Fruit fly (Drosophila melanogaster) whole organism, embryonic: Measurements from ENCODE around the gene CG14628.

Experiments used
- Abd-B ChIP-seq: fragments of 200-800 bp; sonication (Bioruptor generic); optimal IDR thresholded peaks from 2 replicates; lab custom pipeline; 2018; ENCODE audit warnings: missing biosample characterization, mild to moderate bottlenecking, missing genetic modification characterization, moderate library complexity
- CG1233 ChIP-seq: fragments of 200-800 bp; sonication (Bioruptor generic); optimal IDR thresholded peaks from 4 replicates; lab custom pipeline; 2018; ENCODE audit warnings: missing biosample characterization, mild to moderate bottlenecking, missing genetic modification characterization
- CG12744 ChIP-seq: fragments of 200-800 bp; sonication (Bioruptor generic); optimal IDR thresholded peaks from 2 replicates; lab custom pipeline; 2016; ENCODE audit warnings: missing biosample characterization, missing genetic modification characterization
- CG15479 ChIP-seq: fragments of 200-800 bp; sonication (Bioruptor generic); optimal IDR thresholded peaks from 3 replicates; lab custom pipeline; 2019; ENCODE audit warnings: missing biosample characterization, mild to moderate bottlenecking, missing genetic modification characterization, moderate library complexity
- CG1647 ChIP-seq: fragments of 200-800 bp; sonication (Bioruptor generic); optimal IDR thresholded peaks from 3 replicates; lab custom pipeline; 2016; ENCODE audit warnings: missing biosample characterization, missing genetic modification characterization
- CG16779 ChIP-seq: fragments of 200-800 bp; sonication (Bioruptor generic); IDR thresholded peaks from 2 replicates; pipeline ENCODE4 v1.3.6; 2022; ENCODE audit warnings: missing biosample characterization, missing genetic modification characterization
- CG16863 ChIP-seq: fragments of 200-800 bp; sonication (Bioruptor generic); optimal IDR thresholded peaks from 3 replicates; lab custom pipeline; 2016; ENCODE audit warnings: missing biosample characterization, missing genetic modification characterization
- CG17385 ChIP-seq: fragments of 200-800 bp; sonication (Bioruptor generic); optimal IDR thresholded peaks from 3 replicates; lab custom pipeline; 2018; ENCODE audit warnings: missing biosample characterization, mild to moderate bottlenecking, missing genetic modification characterization
- CG2120 ChIP-seq: fragments of 200-800 bp; sonication (Bioruptor generic); optimal IDR thresholded peaks from 3 replicates; lab custom pipeline; 2016; ENCODE audit warnings: missing biosample characterization, missing genetic modification characterization
- CG31441 ChIP-seq: fragments of 200-800 bp; sonication (Bioruptor generic); IDR thresholded peaks from 2 replicates; pipeline ENCODE4 v1.3.6; 2022; ENCODE audit warnings: missing biosample characterization, missing genetic modification characterization
- CG32767 ChIP-seq: fragments of 200-800 bp; sonication (Bioruptor generic); IDR thresholded peaks from 2 replicates; pipeline ENCODE4 v1.3.6; 2022; ENCODE audit warnings: missing biosample characterization, missing genetic modification characterization
- CG3726 ChIP-seq: fragments of 200-800 bp; sonication (Bioruptor generic); IDR thresholded peaks from 3 replicates; pipeline ENCODE4, ENCODE4 v1.3.6; 2022; ENCODE audit warnings: missing biosample characterization, missing genetic modification characterization
- CG8478 ChIP-seq: fragments of >200 bp; optimal IDR thresholded peaks from 2 replicates; lab custom pipeline; 2018
- D19A ChIP-seq: fragments of 200-800 bp; optimal IDR thresholded peaks from 3 replicates; lab custom pipeline; 2019; ENCODE audit warnings: missing biosample characterization, mild to moderate bottlenecking, missing genetic modification characterization, moderate library complexity
- Deaf1 ChIP-seq: fragments of 200-800 bp; optimal IDR thresholded peaks from 3 replicates; lab custom pipeline; 2019; ENCODE audit warnings: missing biosample characterization, mild to moderate bottlenecking, missing genetic modification characterization, moderate library complexity
- ERR ChIP-seq: fragments of 200-800 bp; sonication (Bioruptor generic); optimal IDR thresholded peaks from 2 replicates; lab custom pipeline; 2016; ENCODE audit warnings: missing biosample characterization, missing genetic modification characterization
- H15 ChIP-seq: fragments of 200-800 bp; sonication (Bioruptor generic); IDR thresholded peaks from 3 replicates; pipeline ENCODE4 v1.3.6; 2022; ENCODE audit warnings: missing biosample characterization, missing genetic modification characterization
- Hey ChIP-seq: fragments of 200-800 bp; sonication (Bioruptor generic); optimal IDR thresholded peaks from 3 replicates; lab custom pipeline; 2018; ENCODE audit warnings: missing biosample characterization, mild to moderate bottlenecking, missing genetic modification characterization
- Hsf ChIP-seq: fragments of 200-800 bp; sonication (Bioruptor generic); optimal IDR thresholded peaks from 3 replicates; lab custom pipeline; 2016; ENCODE audit warnings: missing biosample characterization, missing genetic modification characterization
- Kr ChIP-seq: fragments of 200-800 bp; sonication (Bioruptor generic); optimal IDR thresholded peaks from 2 replicates; lab custom pipeline; 2017; ENCODE audit warnings: missing biosample characterization, mild to moderate bottlenecking, missing genetic modification characterization
- MTF-1 ChIP-seq: fragments of 200-800 bp; sonication (Bioruptor generic); optimal IDR thresholded peaks from 2 replicates; lab custom pipeline; 2018; ENCODE audit warnings: missing biosample characterization, mild to moderate bottlenecking, missing genetic modification characterization, borderline replicate concordance
- Mrtf ChIP-seq: fragments of 200-800 bp; sonication (Bioruptor generic); IDR thresholded peaks from 3 replicates; pipeline ENCODE4 v1.3.6; 2022; ENCODE audit warnings: missing biosample characterization, missing genetic modification characterization
- Myb ChIP-seq: fragments of 200-800 bp; sonication (Bioruptor generic); optimal IDR thresholded peaks from 2 replicates; lab custom pipeline; 2016; ENCODE audit warnings: missing biosample characterization, missing genetic modification characterization
- Nf-YC ChIP-seq: fragments of 200-800 bp; optimal IDR thresholded peaks from 3 replicates; lab custom pipeline; 2019; ENCODE audit warnings: missing biosample characterization, mild to moderate bottlenecking, missing genetic modification characterization, moderate library complexity
- NfI ChIP-seq: fragments of 200-800 bp; sonication (Bioruptor generic); optimal IDR thresholded peaks from 3 replicates; lab custom pipeline; 2018; ENCODE audit warnings: missing biosample characterization, mild to moderate bottlenecking, missing genetic modification characterization, moderate library complexity
- Scr ChIP-seq: fragments of 200-800 bp; sonication (Bioruptor generic); IDR thresholded peaks from 2 replicates; pipeline ENCODE4 v1.3.6; 2022; ENCODE audit warnings: missing biosample characterization, missing genetic modification characterization; ENCODE audit not compliant: partially characterized antibody
- amos ChIP-seq: fragments of 200-800 bp; sonication (Bioruptor generic); IDR thresholded peaks from 2 replicates; pipeline ENCODE4 v1.3.6; 2022; ENCODE audit warnings: missing biosample characterization, missing genetic modification characterization; ENCODE audit not compliant: partially characterized antibody
- chif ChIP-seq, 2 experiments: fragments of 200-800 bp; sonication (Bioruptor generic); optimal IDR thresholded peaks; 3 replicates each; lab custom pipeline; 2016; ENCODE audit warnings: missing biosample characterization in 2 of 2, missing genetic modification characterization in 2 of 2
- chn ChIP-seq: fragments of 200-800 bp; sonication (Bioruptor generic); optimal IDR thresholded peaks from 2 replicates; lab custom pipeline; 2016; ENCODE audit warnings: missing biosample characterization, missing genetic modification characterization
- crol ChIP-seq: fragments of 200-800 bp; sonication (Bioruptor generic); IDR thresholded peaks from 2 replicates; pipeline ENCODE4 v1.3.6; 2022; ENCODE audit warnings: missing biosample characterization, missing genetic modification characterization
- dati ChIP-seq: fragments of 200-800 bp; sonication (Bioruptor generic); IDR thresholded peaks from 2 replicates; pipeline ENCODE4 v1.3.6; 2022; ENCODE audit warnings: missing biosample characterization, missing genetic modification characterization
- fru ChIP-seq: fragments of >200 bp; optimal IDR thresholded peaks from 2 replicates; lab custom pipeline; 2017
- ham ChIP-seq: fragments of 200-800 bp; sonication (Bioruptor generic); IDR thresholded peaks from 2 replicates; pipeline ENCODE4 v1.3.6; 2022; ENCODE audit warnings: missing biosample characterization, missing genetic modification characterization
- inv ChIP-seq: fragments of 200-800 bp; sonication (Bioruptor generic); IDR thresholded peaks from 2 replicates; pipeline ENCODE4 v1.3.6; 2022; ENCODE audit warnings: missing biosample characterization, missing genetic modification characterization; ENCODE audit not compliant: partially characterized antibody
- jumu ChIP-seq: fragments of 200-800 bp; sonication (Bioruptor generic); optimal IDR thresholded peaks from 3 replicates; lab custom pipeline; 2016; ENCODE audit warnings: missing biosample characterization, missing genetic modification characterization
- lov ChIP-seq, 2 experiments: fragments of 200-800 bp in 1 of 2; fragments of >200 bp in 1 of 2; sonication (Bioruptor generic) in 1 of 2; IDR thresholded peaks in 1 of 2; optimal IDR thresholded peaks in 1 of 2; 2 replicates in 1 of 2; 3 replicates in 1 of 2; pipeline versions ENCODE4 v1.3.6 to Lab custom; 2017 to 2022; ENCODE audit warnings: missing biosample characterization in 1 of 2, missing genetic modification characterization in 1 of 2
- nerfin-2 ChIP-seq: fragments of 200-800 bp; sonication (Bioruptor generic); IDR thresholded peaks from 2 replicates; pipeline ENCODE4 v1.3.6; 2022; ENCODE audit warnings: missing biosample characterization, missing genetic modification characterization; ENCODE audit not compliant: partially characterized antibody
- nmo ChIP-seq: fragments of 200-800 bp; sonication (Bioruptor generic); optimal IDR thresholded peaks from 2 replicates; lab custom pipeline; 2018; ENCODE audit warnings: missing biosample characterization, mild to moderate bottlenecking, missing genetic modification characterization, moderate library complexity
- pb ChIP-seq: fragments of 200-800 bp; sonication (Bioruptor generic); optimal IDR thresholded peaks from 3 replicates; lab custom pipeline; 2016; ENCODE audit warnings: missing biosample characterization, missing genetic modification characterization
- prd ChIP-seq, 3 experiments: fragments of >200 bp in 2 of 3; fragments of 200-800 bp in 1 of 3; sonication (Bioruptor generic) in 1 of 3; optimal IDR thresholded peaks in 2 of 3; IDR thresholded peaks in 1 of 3; 2 replicates in 2 of 3; 3 replicates in 1 of 3; pipeline versions ENCODE4 v1.3.6 to Lab custom; 2017 to 2022; ENCODE audit warnings: missing biosample characterization in 1 of 3, missing genetic modification characterization in 1 of 3
- pros ChIP-seq: fragments of 200-800 bp; sonication (Bioruptor generic); optimal IDR thresholded peaks from 3 replicates; lab custom pipeline; 2019; ENCODE audit warnings: missing biosample characterization, mild to moderate bottlenecking, missing genetic modification characterization, moderate library complexity
- schlank ChIP-seq: fragments of 200-800 bp; sonication (Bioruptor generic); optimal IDR thresholded peaks from 2 replicates; lab custom pipeline; 2018; ENCODE audit warnings: missing biosample characterization, mild to moderate bottlenecking, missing genetic modification characterization
- sens-2 ChIP-seq: fragments of 200-800 bp; sonication (Bioruptor generic); IDR thresholded peaks from 2 replicates; pipeline ENCODE4 v1.3.6; 2022; ENCODE audit warnings: missing biosample characterization, missing genetic modification characterization
- slou ChIP-seq: fragments of 200-800 bp; sonication (Bioruptor generic); optimal IDR thresholded peaks from 3 replicates; lab custom pipeline; 2016; ENCODE audit warnings: missing biosample characterization, missing genetic modification characterization
- so ChIP-seq: fragments of 200-800 bp; sonication (Bioruptor generic); IDR thresholded peaks from 3 replicates; pipeline ENCODE4 v1.3.6; 2022; ENCODE audit warnings: missing biosample characterization, missing genetic modification characterization
- trh ChIP-seq: fragments of 200-800 bp; sonication (Bioruptor generic); optimal IDR thresholded peaks from 2 replicates; lab custom pipeline; 2016; ENCODE audit warnings: missing biosample characterization, missing genetic modification characterization
- vvl ChIP-seq: fragments of 200-800 bp; sonication (Bioruptor generic); IDR thresholded peaks from 2 replicates; pipeline ENCODE4 v1.3.6; 2022; ENCODE audit warnings: missing biosample characterization, missing genetic modification characterization
- wdn ChIP-seq: fragments of 200-800 bp; sonication (Bioruptor generic); IDR thresholded peaks from 2 replicates; pipeline ENCODE4 v1.3.6; 2022; ENCODE audit warnings: missing biosample characterization, missing genetic modification characterization
- wek ChIP-seq: fragments of 200-800 bp; sonication (Bioruptor generic); optimal IDR thresholded peaks from 3 replicates; lab custom pipeline; 2018; ENCODE audit warnings: missing biosample characterization, mild to moderate bottlenecking, missing genetic modification characterization, moderate library complexity

CG14628 gene

dm6 chrX:1129575-1130281, 15.7 kb upstream of the CG14628 start (continued):
- TF ChIP-seq D19A (tag; lab: Kevin White, UChicago) (peak; percentile 62), NfI (GFP tag; lab: Kevin White, UChicago) (peak; percentile 59), CG31441 (GFP tag; lab: Robert Waterston, UW) (peak; percentile 75), ham (GFP tag; lab: Robert Waterston, UW) (no peak), CG16779 (no peak), sens-2 (GFP tag; lab: Robert Waterston, UW) (peak; percentile 42; the same call in 1 of the 2 replicates), Hsf (peak; percentile 70), pb (GFP tag; lab: Kevin White, UChicago) (no peak), CG16863 (peak; percentile 49), trh (GFP tag; lab: Kevin White, UChicago) (no peak), vvl (GFP tag; lab: Robert Waterston, UW) (peak; percentile 85), MTF-1 (GFP tag; lab: Kevin White, UChicago) (no peak), CG12744 (GFP tag; lab: Kevin White, UChicago) (peak; percentile 6), CG17385 (GFP tag; lab: Kevin White, UChicago) (peak; percentile 55), CG1647 (GFP tag; lab: Kevin White, UChicago) (peak; percentile 6), so (GFP tag; lab: Robert Waterston, UW) (no peak), amos (GFP tag; lab: Robert Waterston, UW) (no peak), chn (peak; percentile 58), Hey (tag; lab: Kevin White, UChicago) (no peak), CG32767 (GFP tag; lab: Robert Waterston, UW) (no peak), Abd-B (GFP tag; lab: Kevin White, UChicago) (peak; percentile 42), prd (optimal IDR thresholded peaks at IDR 0.05; lab: Kevin White, UChicago) (no peak), prd (GFP tag; IDR thresholded peaks at IDR 0.05; lab: Robert Waterston, UW) (peak; percentile 83), lov (optimal IDR thresholded peaks at IDR 0.05; lab: Kevin White, UChicago) (no peak), lov (GFP tag; IDR thresholded peaks at IDR 0.05; lab: Robert Waterston, UW) (0 out of 3 replicates have a peak, but pooled peaks have one; percentile 58), pros (no peak), crol (GFP tag; lab: Robert Waterston, UW) (peak; percentile 29; the same call in 1 of the 2 replicates), CG8478 (lab: Kevin White, UChicago) (no peak), nerfin-2 (GFP tag; lab: Robert Waterston, UW) (no peak), CG2120 (GFP tag; lab: Kevin White, UChicago) (peak; percentile 20), CG1233 (GFP tag; lab: Kevin White, UChicago) (peak; percentile 33), wek (no peak), fru (lab: Kevin White, UChicago) (no peak), Nf-YC (no peak), Kr (GFP tag; lab: Kevin White, UChicago) (no peak), Mrtf (GFP tag; lab: Robert Waterston, UW) (0 out of 3 replicates have a peak, but pooled peaks have one; percentile 51), H15 (GFP tag; lab: Robert Waterston, UW) (peak; percentile 66; the same call in 1 of the 3 replicates), Myb (GFP tag; lab: Kevin White, UChicago) (peak; percentile 13), inv (no peak), slou (no peak), CG3726 (GFP tag; lab: Robert Waterston, UW) (0 out of 3 replicates have a peak, but pooled peaks have one; percentile 53), Scr (no peak), schlank (tag; lab: Kevin White, UChicago) (no peak), ERR (GFP tag; lab: Kevin White, UChicago) (no peak), dati (GFP tag; lab: Robert Waterston, UW) (0 out of 2 replicates have a peak, but pooled peaks have one; percentile 45), wdn (GFP tag; lab: Robert Waterston, UW) (no peak), chif (GFP tag; optimal IDR thresholded peaks at IDR 0.05; lab: Kevin White, UChicago) (peak; percentile 66 to 69), jumu (GFP tag; lab: Kevin White, UChicago) (peak; percentile 13), nmo (GFP tag; lab: Kevin White, UChicago) (no peak), Deaf1 (tag; lab: Kevin White, UChicago) (peak; percentile 25), CG15479 (peak; percentile 3)
